Fruit fly (Drosophila melanogaster) whole organism, embryonic: ENCODE data around the gene CG5390.

Source experiments
- Abd-B ChIP-seq: fragments of 200-800 bp; sonication (Bioruptor generic); optimal IDR thresholded peaks from 2 replicates; lab custom pipeline; 2018; ENCODE audit warnings: missing biosample characterization, mild to moderate bottlenecking, missing genetic modification characterization, moderate library complexity
- Asciz ChIP-seq: fragments of 200-800 bp; sonication (Bioruptor generic); optimal IDR thresholded peaks from 2 replicates; lab custom pipeline; 2017; ENCODE audit warnings: missing biosample characterization, mild to moderate bottlenecking, missing genetic modification characterization, missing genetic modification reagents
- Awh ChIP-seq: fragments of 200-800 bp; sonication (Bioruptor generic); IDR thresholded peaks from 2 replicates; pipeline ENCODE4, ENCODE4 v1.3.6; 2022; ENCODE audit warnings: missing biosample characterization, missing genetic modification characterization
- CG10147 ChIP-seq: fragments of 200-800 bp; sonication (Bioruptor generic); optimal IDR thresholded peaks from 2 replicates; lab custom pipeline; 2019; ENCODE audit warnings: missing biosample characterization, mild to moderate bottlenecking, missing genetic modification characterization, moderate library complexity
- CG10462 ChIP-seq: fragments of 200-800 bp; sonication (Bioruptor generic); optimal IDR thresholded peaks from 2 replicates; lab custom pipeline; 2016; ENCODE audit warnings: missing biosample characterization, missing genetic modification characterization
- CG13123 ChIP-seq: fragments of 200-800 bp; sonication (Bioruptor generic); optimal IDR thresholded peaks from 2 replicates; lab custom pipeline; 2016; ENCODE audit warnings: missing biosample characterization, missing genetic modification characterization
- CG13296 ChIP-seq: fragments of 200-800 bp; sonication (Bioruptor generic); optimal IDR thresholded peaks from 3 replicates; lab custom pipeline; 2018; ENCODE audit warnings: missing biosample characterization, mild to moderate bottlenecking, missing genetic modification characterization
- CG14860 ChIP-seq: fragments of 200-800 bp; sonication (Bioruptor generic); IDR thresholded peaks from 3 replicates; pipeline ENCODE4 v1.3.6; 2022; ENCODE audit warnings: missing biosample characterization, missing genetic modification characterization; ENCODE audit not compliant: partially characterized antibody
- CG1602 ChIP-seq: fragments of 200-800 bp; sonication (Bioruptor generic); optimal IDR thresholded peaks from 3 replicates; lab custom pipeline; 2016; ENCODE audit warnings: missing biosample characterization, missing genetic modification characterization
- CG1647 ChIP-seq: fragments of 200-800 bp; sonication (Bioruptor generic); optimal IDR thresholded peaks from 3 replicates; lab custom pipeline; 2016; ENCODE audit warnings: missing biosample characterization, missing genetic modification characterization
- CG17359 ChIP-seq: fragments of 200-800 bp; sonication (Bioruptor generic); optimal IDR thresholded peaks from 3 replicates; lab custom pipeline; 2018; ENCODE audit warnings: missing biosample characterization, mild to moderate bottlenecking, missing genetic modification characterization, moderate library complexity
- CG2129 ChIP-seq: fragments of 200-800 bp; sonication (Bioruptor generic); IDR thresholded peaks from 2 replicates; pipeline ENCODE4 v1.3.6; 2022; ENCODE audit warnings: missing biosample characterization, missing genetic modification characterization; ENCODE audit not compliant: partially characterized antibody
- CG2199 ChIP-seq: fragments of 200-800 bp; sonication (Bioruptor generic); IDR thresholded peaks from 3 replicates; pipeline ENCODE4 v1.3.6; 2022; ENCODE audit warnings: missing biosample characterization, missing genetic modification characterization
- CG30020 ChIP-seq: fragments of 200-800 bp; optimal IDR thresholded peaks from 2 replicates; lab custom pipeline; 2019; ENCODE audit warnings: missing biosample characterization, mild to moderate bottlenecking, missing genetic modification characterization, moderate library complexity
- CG30403 ChIP-seq: fragments of 200-800 bp; sonication (Bioruptor generic); optimal IDR thresholded peaks from 3 replicates; lab custom pipeline; 2016; ENCODE audit warnings: missing biosample characterization, missing genetic modification characterization
- CG31388 ChIP-seq: fragments of 200-800 bp; sonication (Bioruptor generic); optimal IDR thresholded peaks from 2 replicates; lab custom pipeline; 2016; ENCODE audit warnings: missing biosample characterization, missing genetic modification characterization
- CG34376 ChIP-seq: fragments of 200-800 bp; sonication (Bioruptor generic); optimal IDR thresholded peaks from 2 replicates; lab custom pipeline; 2018; ENCODE audit warnings: missing biosample characterization, mild to moderate bottlenecking, missing genetic modification characterization
- CG6854 ChIP-seq: fragments of 200-800 bp; sonication (Bioruptor generic); optimal IDR thresholded peaks from 3 replicates; lab custom pipeline; 2017; ENCODE audit warnings: missing biosample characterization, mild to moderate bottlenecking, missing genetic modification characterization
- CG7963 ChIP-seq: fragments of 200-800 bp; sonication (Bioruptor generic); IDR thresholded peaks from 3 replicates; pipeline ENCODE4 v1.3.6; 2022; ENCODE audit warnings: missing biosample characterization, missing genetic modification characterization; ENCODE audit not compliant: partially characterized antibody
- CG8281 ChIP-seq: fragments of 200-800 bp; sonication (Bioruptor generic); optimal IDR thresholded peaks from 2 replicates; lab custom pipeline; 2018; ENCODE audit warnings: missing biosample characterization, mild to moderate bottlenecking, missing genetic modification characterization, moderate library complexity
- CG8359 ChIP-seq: fragments of 200-800 bp; sonication (Bioruptor generic); optimal IDR thresholded peaks from 2 replicates; lab custom pipeline; 2017; ENCODE audit warnings: missing biosample characterization, mild to moderate bottlenecking, missing genetic modification characterization, borderline replicate concordance
- CG9876 ChIP-seq: fragments of 200-800 bp; sonication (Bioruptor generic); optimal IDR thresholded peaks from 2 replicates; lab custom pipeline; 2016; ENCODE audit warnings: missing biosample characterization, missing genetic modification characterization
- Dfd ChIP-seq, 2 experiments: fragments of >200 bp; optimal IDR thresholded peaks; 2 replicates each; lab custom pipeline; 2017; ENCODE audit warnings: missing biosample characterization in 2 of 2, missing genetic modification characterization in 2 of 2
- Fer3 ChIP-seq: fragments of 200-800 bp; sonication (Bioruptor generic); optimal IDR thresholded peaks from 2 replicates; lab custom pipeline; 2018; ENCODE audit warnings: missing biosample characterization, mild to moderate bottlenecking, missing genetic modification characterization, moderate library complexity
- HLHmδ ChIP-seq: fragments of 200-800 bp; sonication (Bioruptor generic); optimal IDR thresholded peaks from 2 replicates; lab custom pipeline; 2018; ENCODE audit warnings: missing biosample characterization, mild to moderate bottlenecking, missing genetic modification characterization, moderate library complexity
- Hr78 ChIP-seq, 2 experiments: fragments of 200-800 bp in 1 of 2; fragments of >200 bp in 1 of 2; sonication (Bioruptor generic) in 1 of 2; optimal IDR thresholded peaks; 2 replicates each; lab custom pipeline; 2017 to 2019; ENCODE audit warnings: missing biosample characterization in 2 of 2, missing genetic modification characterization in 2 of 2, mild to moderate bottlenecking in 1 of 2, moderate library complexity in 1 of 2
- Mes4 ChIP-seq: fragments of 200-800 bp; sonication (Bioruptor generic); optimal IDR thresholded peaks from 2 replicates; lab custom pipeline; 2016; ENCODE audit warnings: missing biosample characterization, missing genetic modification characterization
- Rx ChIP-seq: fragments of 200-800 bp; sonication (Bioruptor generic); IDR thresholded peaks from 2 replicates; pipeline ENCODE4 v1.3.6; 2022; ENCODE audit warnings: missing biosample characterization, missing genetic modification characterization
- Tbp ChIP-seq: fragments of >200 bp; optimal IDR thresholded peaks from 2 replicates; lab custom pipeline; 2018; ENCODE audit warnings: missing biosample characterization, missing genetic modification characterization
- aop ChIP-seq: fragments of 200-800 bp; sonication (Bioruptor generic); IDR thresholded peaks from 2 replicates; pipeline ENCODE4 v1.3.6; 2022; ENCODE audit warnings: missing biosample characterization, missing genetic modification characterization
- ash1 ChIP-seq: fragments of 200-800 bp; sonication (Bioruptor generic); optimal IDR thresholded peaks from 2 replicates; lab custom pipeline; 2018; ENCODE audit warnings: missing biosample characterization, mild to moderate bottlenecking, missing genetic modification characterization
- bigmax ChIP-seq: fragments of 200-800 bp; sonication (Bioruptor generic); optimal IDR thresholded peaks from 2 replicates; lab custom pipeline; 2018; ENCODE audit warnings: missing biosample characterization, mild to moderate bottlenecking, missing genetic modification characterization
- ci ChIP-seq: fragments of 200-800 bp; sonication (Bioruptor generic); IDR thresholded peaks from 3 replicates; pipeline ENCODE4 v1.3.6; 2022; ENCODE audit warnings: missing biosample characterization, missing genetic modification characterization
- crol ChIP-seq: fragments of 200-800 bp; sonication (Bioruptor generic); IDR thresholded peaks from 2 replicates; pipeline ENCODE4 v1.3.6; 2022; ENCODE audit warnings: missing biosample characterization, missing genetic modification characterization
- dmrt99B ChIP-seq: fragments of 200-800 bp; sonication (Bioruptor generic); optimal IDR thresholded peaks from 2 replicates; lab custom pipeline; 2018; ENCODE audit warnings: missing biosample characterization, mild to moderate bottlenecking, missing genetic modification characterization, moderate library complexity
- esg ChIP-seq: fragments of 200-800 bp; sonication (Bioruptor generic); conservative IDR thresholded peaks from 2 replicates; pipeline ENCODE4 v1.3.6; 2022; ENCODE audit warnings: missing biosample characterization, missing genetic modification characterization
- exex ChIP-seq: fragments of 200-800 bp; sonication (Bioruptor generic); optimal IDR thresholded peaks from 4 replicates; lab custom pipeline; 2018; ENCODE audit warnings: missing biosample characterization, mild to moderate bottlenecking, missing genetic modification characterization, moderate library complexity
- gro ChIP-seq: fragments of 200-800 bp; sonication (Bioruptor generic); optimal IDR thresholded peaks from 2 replicates; lab custom pipeline; 2016; ENCODE audit warnings: missing biosample characterization, missing genetic modification characterization
- hb ChIP-seq: fragments of 200-800 bp; sonication (Bioruptor generic); IDR thresholded peaks from 3 replicates; pipeline ENCODE4 v1.3.6; 2022; ENCODE audit warnings: missing biosample characterization, missing genetic modification characterization; ENCODE audit not compliant: partially characterized antibody
- insv ChIP-seq, 2 experiments: fragments of 200-800 bp; sonication (Bioruptor generic); optimal IDR thresholded peaks; 3 replicates each; lab custom pipeline; 2016 to 2018; ENCODE audit warnings: missing biosample characterization in 2 of 2, missing genetic modification characterization in 2 of 2
- inv ChIP-seq: fragments of 200-800 bp; sonication (Bioruptor generic); IDR thresholded peaks from 2 replicates; pipeline ENCODE4 v1.3.6; 2022; ENCODE audit warnings: missing biosample characterization, missing genetic modification characterization; ENCODE audit not compliant: partially characterized antibody
- lilli ChIP-seq: fragments of 200-800 bp; sonication (Bioruptor generic); optimal IDR thresholded peaks from 3 replicates; lab custom pipeline; 2016; ENCODE audit warnings: missing biosample characterization, missing genetic modification characterization
- maf-S ChIP-seq: fragments of 200-800 bp; sonication (Bioruptor generic); optimal IDR thresholded peaks from 2 replicates; lab custom pipeline; 2016; ENCODE audit warnings: missing biosample characterization, missing genetic modification characterization
- nerfin-2 ChIP-seq: fragments of 200-800 bp; sonication (Bioruptor generic); IDR thresholded peaks from 2 replicates; pipeline ENCODE4 v1.3.6; 2022; ENCODE audit warnings: missing biosample characterization, missing genetic modification characterization; ENCODE audit not compliant: partially characterized antibody
- nom ChIP-seq: fragments of 200-800 bp; sonication (Bioruptor generic); optimal IDR thresholded peaks from 2 replicates; lab custom pipeline; 2017; ENCODE audit warnings: missing biosample characterization, missing genetic modification characterization, mild to moderate bottlenecking, moderate library complexity, missing genetic modification reagents
- p53 ChIP-seq: fragments of 200-800 bp; sonication (Bioruptor generic); optimal IDR thresholded peaks from 2 replicates; lab custom pipeline; 2016; ENCODE audit warnings: missing biosample characterization, missing genetic modification characterization
- sc ChIP-seq, 3 experiments: fragments of >200 bp in 2 of 3; fragments of 200-800 bp in 1 of 3; sonication (Bioruptor generic) in 1 of 3; optimal IDR thresholded peaks; 2 replicates in 2 of 3; 3 replicates in 1 of 3; lab custom pipeline; 2017; ENCODE audit warnings: mild to moderate bottlenecking in 1 of 3, missing biosample characterization in 1 of 3, missing genetic modification characterization in 1 of 3, missing genetic modification reagents in 1 of 3
- sima ChIP-seq: fragments of 200-800 bp; sonication (Bioruptor generic); optimal IDR thresholded peaks from 2 replicates; lab custom pipeline; 2016; ENCODE audit warnings: missing biosample characterization, missing genetic modification characterization
- tx ChIP-seq: fragments of 200-800 bp; sonication (Bioruptor generic); optimal IDR thresholded peaks from 2 replicates; lab custom pipeline; 2016; ENCODE audit warnings: missing biosample characterization, missing genetic modification characterization
- usp ChIP-seq: fragments of >200 bp; optimal IDR thresholded peaks from 2 replicates; lab custom pipeline; 2017; ENCODE audit warnings: missing biosample characterization, missing genetic modification characterization

CG5390 gene

DNA sequence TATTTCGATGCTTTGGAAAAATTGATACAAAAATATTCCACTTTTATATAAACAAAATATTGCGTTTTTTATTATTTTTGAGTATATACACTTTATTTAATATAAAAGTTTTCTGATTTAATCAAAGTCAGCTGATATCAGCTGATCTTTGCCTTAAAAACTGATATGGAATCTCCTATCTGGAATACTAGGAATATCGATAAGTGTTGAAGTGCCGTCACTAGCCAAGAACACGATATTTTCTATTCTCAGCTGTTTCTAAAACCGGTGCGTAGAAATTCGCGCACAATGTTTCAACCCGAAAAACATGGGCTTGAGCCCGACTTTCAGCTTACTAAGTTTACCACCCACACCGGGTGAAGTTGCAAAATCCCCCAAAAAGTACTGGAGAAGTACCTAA lies 36.1 kb upstream of the CG5390 start, which contains the start of gene Sps2 (continued):
- TF ChIP-seq Abd-B (GFP tag; lab: Kevin White, UChicago) (no peak), exex (no peak), CG6854 (GFP tag; lab: Kevin White, UChicago) (no peak), lilli (GFP tag; lab: Kevin White, UChicago) (peak; percentile 18), maf-S (no peak), ash1 (GFP tag; lab: Kevin White, UChicago) (no peak), Fer3 (tag; lab: Kevin White, UChicago) (no peak), sc (optimal IDR thresholded peaks at IDR 0.05; lab: Kevin White, UChicago) (no peak), sc (GFP tag; optimal IDR thresholded peaks at IDR 0.05; lab: Kevin White, UChicago) (no peak), CG30020 (peak; percentile 85), CG31388 (GFP tag; lab: Kevin White, UChicago) (no peak), CG13296 (GFP tag; lab: Kevin White, UChicago) (peak; percentile 18), CG2129 (GFP tag; lab: Robert Waterston, UW) (peak; percentile 70), CG8359 (GFP tag; lab: Kevin White, UChicago) (no peak), insv (GFP tag; optimal IDR thresholded peaks at IDR 0.05; lab: Kevin White, UChicago) (no peak), CG10462 (GFP tag; lab: Kevin White, UChicago) (no peak), nom (no peak), hb (GFP tag; lab: Robert Waterston, UW) (no peak), Tbp (no peak), dmrt99B (tag; lab: Kevin White, UChicago) (no peak), inv (peak; percentile 63), Dfd (GFP tag; optimal IDR thresholded peaks at IDR 0.05; lab: Kevin White, UChicago) (no peak), CG8281 (tag; lab: Kevin White, UChicago) (no peak), crol (GFP tag; lab: Robert Waterston, UW) (no peak), CG1647 (GFP tag; lab: Kevin White, UChicago) (no peak), CG2199 (GFP tag; lab: Robert Waterston, UW) (0 out of 3 replicates have a peak, but pooled peaks have one; percentile 27), Hr78 (GFP tag; optimal IDR thresholded peaks at IDR 0.05; lab: Kevin White, UChicago) (no peak), CG17359 (tag; lab: Kevin White, UChicago) (no peak), sima (GFP tag; lab: Kevin White, UChicago) (no peak), Mes4 (GFP tag; lab: Kevin White, UChicago) (no peak), Rx (GFP tag; lab: Robert Waterston, UW) (no peak), esg (no peak), CG34376 (GFP tag; lab: Kevin White, UChicago) (peak; percentile 52), CG13123 (GFP tag; lab: Kevin White, UChicago) (no peak), CG10147 (GFP tag; lab: Kevin White, UChicago) (no peak), p53 (no peak), aop (GFP tag; lab: Robert Waterston, UW) (no peak), usp (GFP tag; lab: Kevin White, UChicago) (no peak), CG9876 (GFP tag; lab: Kevin White, UChicago) (no peak), Awh (GFP tag; lab: Robert Waterston, UW) (no peak), gro (GFP tag; lab: Kevin White, UChicago) (no peak), HLHmδ (no peak), CG1602 (GFP tag; lab: Kevin White, UChicago) (no peak), CG30403 (GFP tag; lab: Kevin White, UChicago) (no peak), bigmax (no peak), tx (no peak), CG7963 (peak; percentile 52; the same call in 1 of the 3 replicates), CG14860 (peak; percentile 40; the same call in 1 of the 3 replicates), ci (no peak), nerfin-2 (GFP tag; lab: Robert Waterston, UW) (no peak), Asciz (GFP tag; lab: Kevin White, UChicago) (no peak)
